Fruit fly (Drosophila melanogaster): ENCODE data around the gene Hipk.

The Hipk gene

dm6 chr3L:622357-622834, 79.5 kb downstream of the Hipk start (continued):
- TF ChIP-seq CG7786 (GFP tag; optimal IDR thresholded peaks at IDR 0.05), result no peak
- TF ChIP-seq CG11504 (tag; optimal IDR thresholded peaks at IDR 0.05), result peak; percentile 42
- no peak for TF ChIP-seq CG4617 (GFP tag; optimal IDR thresholded peaks at IDR 0.05; ENCODE audit: borderline replicate concordance)
- TF ChIP-seq usp (GFP tag; optimal IDR thresholded peaks at IDR 0.05), result no peak
- no peak for TF ChIP-seq TFAM (GFP tag; optimal IDR thresholded peaks at IDR 0.05)
- no peak for TF ChIP-seq prd (optimal IDR thresholded peaks at IDR 0.05)
- TF ChIP-seq prd (GFP tag; IDR thresholded peaks at IDR 0.05), result peak; percentile 45; the same call in 2 of the 3 replicates
- TF ChIP-seq CG17328 (GFP tag; IDR thresholded peaks at IDR 0.05), result 0 out of 2 replicates have a peak, but pooled peaks have one; percentile 3
- no peak for TF ChIP-seq jumu (GFP tag; optimal IDR thresholded peaks at IDR 0.05)
- peak; percentile 31 for TF ChIP-seq CG30020 (tag; optimal IDR thresholded peaks at IDR 0.05)
- no peak for TF ChIP-seq fu2 (GFP tag; optimal IDR thresholded peaks at IDR 0.05)
- no peak for TF ChIP-seq Taf1 (GFP tag; IDR thresholded peaks at IDR 0.05)
- TF ChIP-seq odd (GFP tag; optimal IDR thresholded peaks at IDR 0.05), result no peak
- TF ChIP-seq CG4854 (GFP tag; optimal IDR thresholded peaks at IDR 0.05), result no peak
- peak; percentile 85 for TF ChIP-seq CG14710 (tag; optimal IDR thresholded peaks at IDR 0.05)
- no peak for TF ChIP-seq fd64A (GFP tag; optimal IDR thresholded peaks at IDR 0.05)
- TF ChIP-seq CG4282 (GFP tag; optimal IDR thresholded peaks at IDR 0.05), result no peak
- TF ChIP-seq CG2875 (GFP tag; optimal IDR thresholded peaks at IDR 0.05), result peak; percentile 50
- no peak for TF ChIP-seq Mad (GFP tag; optimal IDR thresholded peaks at IDR 0.05)
- no peak for TF ChIP-seq CG2129 (GFP tag; IDR thresholded peaks at IDR 0.05; ENCODE audit: partially characterized antibody)
- TF ChIP-seq MBD-R2 (GFP tag; IDR thresholded peaks at IDR 0.05), result no peak
- TF ChIP-seq CG8290 (GFP tag; optimal IDR thresholded peaks at IDR 0.05), result no peak
- no peak for TF ChIP-seq CG8290 (tag; optimal IDR thresholded peaks at IDR 0.05)
- TF ChIP-seq HLH54F (GFP tag; optimal IDR thresholded peaks at IDR 0.05), result no peak
- TF ChIP-seq CG10147 (GFP tag; optimal IDR thresholded peaks at IDR 0.05), result no peak
- TF ChIP-seq Sry-δ (GFP tag; optimal IDR thresholded peaks at IDR 0.05), result no peak
- TF ChIP-seq br (optimal IDR thresholded peaks at IDR 0.05), result no peak
- no peak for TF ChIP-seq CG9876 (GFP tag; optimal IDR thresholded peaks at IDR 0.05)
- TF ChIP-seq sob (GFP tag; IDR thresholded peaks at IDR 0.05), result no peak
- TF ChIP-seq Oli (tag; optimal IDR thresholded peaks at IDR 0.05), result peak; percentile 44
- no peak for TF ChIP-seq jigr1 (GFP tag; IDR thresholded peaks at IDR 0.05)
- no peak for TF ChIP-seq slou (GFP tag; optimal IDR thresholded peaks at IDR 0.05)
- TF ChIP-seq CG4404 (GFP tag; IDR thresholded peaks at IDR 0.05), result peak; percentile 61
- TF ChIP-seq Adf1 (GFP tag; IDR thresholded peaks at IDR 0.05), result no peak
- TF ChIP-seq so (GFP tag; IDR thresholded peaks at IDR 0.05), result no peak
- TF ChIP-seq CG13296 (GFP tag; optimal IDR thresholded peaks at IDR 0.05), result no peak
- TF ChIP-seq CG7928 (GFP tag; optimal IDR thresholded peaks at IDR 0.05), result no peak
- TF ChIP-seq CG9817 (tag; optimal IDR thresholded peaks at IDR 0.05), result no peak
- no peak for TF ChIP-seq pfk (GFP tag; optimal IDR thresholded peaks at IDR 0.05)
- peak; percentile 57 for TF ChIP-seq fd96Cb (tag; optimal IDR thresholded peaks at IDR 0.05)
- TF ChIP-seq CG8924 (tag; optimal IDR thresholded peaks at IDR 0.05), result peak; percentile 59
- TF ChIP-seq tio (GFP tag; optimal IDR thresholded peaks at IDR 0.05), result peak; percentile 51
- no peak for TF ChIP-seq tx (GFP tag; optimal IDR thresholded peaks at IDR 0.05)
- no peak for TF ChIP-seq Atf6 (GFP tag; IDR thresholded peaks at IDR 0.05)
- TF ChIP-seq CG2678 (tag; optimal IDR thresholded peaks at IDR 0.05), result peak; percentile 46
- no peak for TF ChIP-seq HLH4C (GFP tag; IDR thresholded peaks at IDR 0.05; ENCODE audit: partially characterized antibody)
- no peak for TF ChIP-seq dati (GFP tag; IDR thresholded peaks at IDR 0.05)
- TF ChIP-seq pum (GFP tag; optimal IDR thresholded peaks at IDR 0.05), result peak; percentile 9
- TF ChIP-seq CG18011 (GFP tag; optimal IDR thresholded peaks at IDR 0.05), result no peak
- no peak for TF ChIP-seq Abd-B (GFP tag; optimal IDR thresholded peaks at IDR 0.05)
- no peak for TF ChIP-seq dm (GFP tag; optimal IDR thresholded peaks at IDR 0.05)
- TF ChIP-seq CG16863 (GFP tag; optimal IDR thresholded peaks at IDR 0.05), result no peak
- no peak for TF ChIP-seq CG7357 (GFP tag; IDR thresholded peaks at IDR 0.05)

Measured in whole organism, embryonic.